Worm (Caenorhabditis elegans) whole organism, L3 larva: ENCODE measurements around the gene fmi-1.

Source experiments
- R02D3.7 ChIP-seq: fragments of 150-350 bp; optimal IDR thresholded peaks from 2 replicates; lab custom pipeline; 2014; ENCODE audit warnings: missing biosample characterization, missing genetic modification characterization
- ZK546.5 ChIP-seq: sonication (generic microtip); optimal IDR thresholded peaks from 2 replicates; lab custom pipeline; 2017; ENCODE audit warnings: missing biosample characterization, missing genetic modification characterization
- aly-2 ChIP-seq: fragments of 150-350 bp; optimal IDR thresholded peaks from 2 replicates; lab custom pipeline; 2014; ENCODE audit warnings: missing biosample characterization, missing genetic modification characterization
- ama-1 ChIP-seq: fragments of 150-350 bp; optimal IDR thresholded peaks from 2 replicates; lab custom pipeline; 2018
- ceh-16 ChIP-seq: sonication (generic microtip); optimal IDR thresholded peaks from 2 replicates; lab custom pipeline; 2017; ENCODE audit warnings: missing biosample characterization, missing genetic modification characterization
- ceh-28 ChIP-seq: fragments of 150-350 bp; optimal IDR thresholded peaks from 2 replicates; lab custom pipeline; 2014; ENCODE audit warnings: missing biosample characterization, missing genetic modification reagents, missing genetic modification characterization
- ceh-82 ChIP-seq: fragments of 150-350 bp; optimal IDR thresholded peaks from 2 replicates; lab custom pipeline; 2014; ENCODE audit warnings: missing biosample characterization, missing genetic modification characterization
- ceh-9 ChIP-seq: sonication (generic microtip); optimal IDR thresholded peaks from 2 replicates; lab custom pipeline; 2018; ENCODE audit warnings: missing biosample characterization, missing genetic modification characterization
- daf-12 ChIP-seq: fragments of 150-350 bp; optimal IDR thresholded peaks from 2 replicates; lab custom pipeline; 2014; ENCODE audit warnings: missing biosample characterization, missing genetic modification reagents, missing genetic modification characterization
- egl-27 ChIP-seq: sonication (generic microtip); optimal IDR thresholded peaks from 4 replicates; lab custom pipeline; 2017; ENCODE audit warnings: missing biosample characterization, missing genetic modification reagents, missing genetic modification characterization
- egl-5 ChIP-seq: fragments of 150-350 bp; optimal IDR thresholded peaks from 2 replicates; lab custom pipeline; 2017; ENCODE audit warnings: missing biosample characterization, missing genetic modification reagents, missing genetic modification characterization, inconsistent platforms
- elt-1 ChIP-seq: fragments of 150-350 bp; optimal IDR thresholded peaks from 2 replicates; lab custom pipeline; 2014; ENCODE audit warnings: missing biosample characterization, missing genetic modification characterization
- elt-2 ChIP-seq: sonication (generic microtip); optimal IDR thresholded peaks from 2 replicates; lab custom pipeline; 2016; ENCODE audit warnings: missing genetic modification reagents, mild to moderate bottlenecking, missing genetic modification characterization, missing compliant biosample characterization
- elt-3 ChIP-seq, 3 experiments: fragments of 150-350 bp in 1 of 3; sonication (generic microtip) in 2 of 3; optimal IDR thresholded peaks; 2 replicates in 2 of 3; 4 replicates in 1 of 3; lab custom pipeline; 2014 to 2017; ENCODE audit warnings: missing biosample characterization in 3 of 3, missing genetic modification characterization in 3 of 3
- eor-1 ChIP-seq, 2 experiments: fragments of 150-350 bp; optimal IDR thresholded peaks; 2 replicates each; lab custom pipeline; 2014 to 2018; ENCODE audit warnings: missing biosample characterization in 2 of 2, missing genetic modification characterization in 2 of 2
- fkh-10 ChIP-seq: sonication (generic microtip); optimal IDR thresholded peaks from 2 replicates; lab custom pipeline; 2017; ENCODE audit warnings: missing biosample characterization, missing genetic modification reagents, missing genetic modification characterization
- fkh-2 ChIP-seq: fragments of 150-350 bp; optimal IDR thresholded peaks from 2 replicates; lab custom pipeline; 2014; ENCODE audit warnings: missing biosample characterization, missing genetic modification reagents, missing genetic modification characterization
- fos-1 ChIP-seq: fragments of 150-350 bp; optimal IDR thresholded peaks from 2 replicates; lab custom pipeline; 2014; ENCODE audit warnings: missing biosample characterization, missing genetic modification characterization
- hmg-11 ChIP-seq: sonication (generic microtip); optimal IDR thresholded peaks from 2 replicates; lab custom pipeline; 2016; ENCODE audit warnings: missing genetic modification characterization, missing compliant biosample characterization
- jun-1 ChIP-seq: fragments of 150-350 bp; optimal IDR thresholded peaks from 2 replicates; lab custom pipeline; 2014; ENCODE audit warnings: missing biosample characterization, missing genetic modification reagents, missing genetic modification characterization
- lin-15B ChIP-seq: fragments of 150-350 bp; optimal IDR thresholded peaks from 2 replicates; lab custom pipeline; 2014; ENCODE audit warnings: missing biosample characterization, missing genetic modification characterization
- lin-39 ChIP-seq: fragments of 150-350 bp; optimal IDR thresholded peaks from 2 replicates; lab custom pipeline; 2018; ENCODE audit warnings: missing biosample characterization, missing genetic modification reagents, missing genetic modification characterization
- lsy-12 ChIP-seq: sonication (generic microtip); optimal IDR thresholded peaks from 2 replicates; lab custom pipeline; 2016; ENCODE audit warnings: mild to moderate bottlenecking, missing genetic modification characterization, missing compliant biosample characterization
- mdl-1 ChIP-seq: fragments of 150-350 bp; optimal IDR thresholded peaks from 2 replicates; lab custom pipeline; 2014; ENCODE audit warnings: missing biosample characterization, missing genetic modification characterization
- mml-1 ChIP-seq: fragments of 150-350 bp; sonication (generic microtip); optimal IDR thresholded peaks from 3 replicates; lab custom pipeline; 2014; ENCODE audit warnings: missing biosample characterization, missing genetic modification characterization
- nfya-1 ChIP-seq: sonication (generic microtip); optimal IDR thresholded peaks from 2 replicates; lab custom pipeline; 2017; ENCODE audit warnings: missing genetic modification characterization, mild to moderate bottlenecking, missing compliant biosample characterization, antibody characterized with exemption, moderate library complexity; ENCODE audit not compliant: insufficient read depth
- nhr-11 ChIP-seq: fragments of 150-350 bp; optimal IDR thresholded peaks from 2 replicates; lab custom pipeline; 2014; ENCODE audit warnings: missing biosample characterization, missing genetic modification characterization
- nhr-12 ChIP-seq: fragments of 150-350 bp; optimal IDR thresholded peaks from 2 replicates; lab custom pipeline; 2014; ENCODE audit warnings: missing biosample characterization, missing genetic modification characterization
- nhr-23 ChIP-seq: fragments of 150-350 bp; optimal IDR thresholded peaks from 2 replicates; lab custom pipeline; 2014; ENCODE audit warnings: missing biosample characterization, missing genetic modification reagents, missing genetic modification characterization
- nhr-237 ChIP-seq: fragments of 150-350 bp; optimal IDR thresholded peaks from 2 replicates; lab custom pipeline; 2014; ENCODE audit warnings: missing biosample characterization, missing genetic modification characterization
- nhr-25 ChIP-seq: sonication (generic microtip); optimal IDR thresholded peaks from 2 replicates; lab custom pipeline; 2017; ENCODE audit warnings: missing biosample characterization, missing genetic modification characterization
- nhr-28 ChIP-seq: fragments of 150-350 bp; optimal IDR thresholded peaks from 2 replicates; lab custom pipeline; 2014; ENCODE audit warnings: missing biosample characterization, missing genetic modification characterization
- nhr-43 ChIP-seq: sonication (generic microtip); optimal IDR thresholded peaks from 2 replicates; lab custom pipeline; 2016; ENCODE audit warnings: mild to moderate bottlenecking, missing genetic modification characterization, missing compliant biosample characterization; ENCODE audit not compliant: poor library complexity, severe bottlenecking
- nhr-67 ChIP-seq: fragments of 150-350 bp; optimal IDR thresholded peaks from 2 replicates; lab custom pipeline; 2014; ENCODE audit warnings: missing biosample characterization, missing genetic modification characterization
- nhr-76 ChIP-seq: fragments of 150-350 bp; sonication (generic microtip); optimal IDR thresholded peaks from 5 replicates; lab custom pipeline; 2014; ENCODE audit warnings: missing biosample characterization, missing genetic modification characterization
- nhr-77 ChIP-seq: fragments of 150-350 bp; optimal IDR thresholded peaks from 2 replicates; lab custom pipeline; 2014; ENCODE audit warnings: missing biosample characterization, missing genetic modification characterization
- pha-4 ChIP-seq: fragments of 150-350 bp; optimal IDR thresholded peaks from 2 replicates; lab custom pipeline; 2014; ENCODE audit warnings: missing biosample characterization, missing genetic modification reagents, missing genetic modification characterization
- pqm-1 ChIP-seq: fragments of 150-350 bp; optimal IDR thresholded peaks from 2 replicates; lab custom pipeline; 2017; ENCODE audit warnings: missing biosample characterization, missing genetic modification characterization, inconsistent platforms
- sea-2 ChIP-seq: fragments of 150-350 bp; sonication (generic microtip); optimal IDR thresholded peaks from 4 replicates; lab custom pipeline; 2014; ENCODE audit warnings: missing biosample characterization, missing genetic modification reagents, missing genetic modification characterization
- skn-1 ChIP-seq: fragments of 150-350 bp; optimal IDR thresholded peaks from 2 replicates; lab custom pipeline; 2014; ENCODE audit warnings: missing biosample characterization, missing genetic modification characterization
- snpc-4 ChIP-seq: fragments of 150-350 bp; optimal IDR thresholded peaks from 2 replicates; lab custom pipeline; 2014; ENCODE audit warnings: missing biosample characterization, missing genetic modification characterization
- tbx-2 ChIP-seq: sonication (generic microtip); optimal IDR thresholded peaks from 2 replicates; lab custom pipeline; 2016; ENCODE audit warnings: mild to moderate bottlenecking, missing genetic modification characterization, missing compliant biosample characterization
- unc-39 ChIP-seq: sonication (generic microtip); optimal IDR thresholded peaks from 4 replicates; lab custom pipeline; 2017; ENCODE audit warnings: missing biosample characterization, missing genetic modification characterization
- unc-62 ChIP-seq: fragments of 150-350 bp; sonication (generic microtip); optimal IDR thresholded peaks from 4 replicates; lab custom pipeline; 2014; ENCODE audit warnings: missing biosample characterization, missing genetic modification reagents, missing genetic modification characterization
- zag-1 ChIP-seq: fragments of 150-350 bp; optimal IDR thresholded peaks from 2 replicates; lab custom pipeline; 2014; ENCODE audit warnings: missing biosample characterization, missing genetic modification characterization
- ztf-11 ChIP-seq: fragments of 150-350 bp; optimal IDR thresholded peaks from 2 replicates; lab custom pipeline; 2014; ENCODE audit warnings: missing biosample characterization, missing genetic modification characterization
- ztf-4 ChIP-seq: fragments of 150-350 bp; optimal IDR thresholded peaks from 2 replicates; lab custom pipeline; 2014; ENCODE audit warnings: missing biosample characterization, missing genetic modification characterization

The fmi-1 gene

DNA sequence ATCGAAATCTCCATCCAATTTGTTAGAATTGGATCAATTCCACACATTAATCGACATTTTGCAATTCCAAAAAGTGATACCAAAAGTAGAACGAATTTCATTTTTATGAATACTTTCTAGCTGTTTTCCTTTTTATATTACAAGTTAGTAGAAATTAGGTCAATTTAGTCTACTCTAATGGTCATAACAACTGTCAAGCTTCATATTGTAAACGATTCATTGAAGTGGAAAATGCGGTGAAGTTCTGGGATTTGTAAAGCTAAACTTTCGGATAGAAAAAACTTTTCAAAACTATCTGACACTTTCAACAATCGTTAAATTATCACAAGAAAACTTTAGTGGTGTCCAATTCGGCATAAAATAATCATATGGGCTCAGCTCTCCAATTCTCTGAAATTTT lies 15.7 kb downstream of the fmi-1 start, which contains the start of gene W07G4.7:
W07G4.7 (minus strand) TSS at position 101 of the 400 bp plus-strand sequence.
- no peak for TF ChIP-seq ceh-9 (tag; lab: Kevin White, UChicago)
- TF ChIP-seq nhr-23 (tag; lab: Kevin White, UChicago) = no peak
- no peak for TF ChIP-seq eor-1 (tag; optimal IDR thresholded peaks at IDR 0.05; lab: Kevin White, UChicago)
- no peak for TF ChIP-seq aly-2
- no peak for TF ChIP-seq pqm-1 (tag; lab: Kevin White, UChicago)
- no peak for TF ChIP-seq fos-1 (tag; lab: Kevin White, UChicago)
- TF ChIP-seq elt-3 (tag; optimal IDR thresholded peaks at IDR 0.05; lab: Kevin White, UChicago) = no peak
- no peak for TF ChIP-seq unc-62
- no peak for TF ChIP-seq elt-2 (tag; lab: Kevin White, UChicago)

DNA sequence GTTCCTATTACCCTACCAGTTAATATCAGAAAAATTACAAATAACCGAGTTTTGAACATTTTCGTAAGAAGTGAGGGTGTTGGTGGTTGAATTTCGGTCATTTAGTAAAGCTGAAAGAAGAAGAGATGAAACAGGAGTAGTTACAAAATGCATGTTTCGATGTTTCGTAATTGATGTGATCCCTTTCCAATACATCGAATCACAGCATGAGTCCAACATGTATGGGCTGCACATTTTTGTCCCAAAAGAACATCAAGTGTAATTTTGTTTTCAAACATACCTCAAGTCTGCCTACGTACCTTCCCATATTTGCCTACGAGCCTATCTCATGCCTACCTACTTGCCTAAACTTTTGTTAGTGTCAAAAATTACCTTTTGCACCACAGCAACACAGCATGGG lies 17.6 kb downstream of the fmi-1 start, which contains the start of gene W07G4.2:
W07G4.2 (minus strand) TSS at position 101 of the 400 bp plus-strand sequence.
- TF ChIP-seq zag-1 (tag; lab: Kevin White, UChicago) (no peak), jun-1 (tag; lab: Kevin White, UChicago) (no peak), nhr-43 (tag; lab: Kevin White, UChicago) (no peak), ceh-28 (tag; lab: Kevin White, UChicago) (no peak), lin-39 (tag; lab: Kevin White, UChicago) (no peak), ztf-11 (tag; lab: Kevin White, UChicago) (no peak), mdl-1 (no peak), snpc-4 (tag; lab: Kevin White, UChicago) (no peak), elt-1 (no peak), nhr-67 (no peak), ceh-16 (tag; lab: Kevin White, UChicago) (no peak)

DNA sequence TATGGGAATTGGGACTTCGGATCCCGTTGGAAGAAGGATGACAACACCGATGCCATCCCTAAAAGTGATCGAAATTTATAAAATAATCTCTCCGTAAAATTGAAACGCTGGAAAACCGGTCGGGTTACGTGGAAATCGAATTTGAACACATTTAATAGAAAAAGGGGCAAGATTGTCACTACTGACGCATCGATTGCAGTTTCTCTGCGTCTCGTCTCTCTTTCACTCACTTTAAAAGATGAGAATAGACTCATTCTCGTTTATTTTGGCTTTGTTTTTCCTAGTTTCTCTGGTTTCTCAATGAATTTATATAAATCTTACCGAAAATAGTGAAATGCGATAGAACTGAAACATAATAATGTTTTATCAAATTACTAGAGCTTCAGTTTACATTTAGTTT lies 22.8 kb downstream of the fmi-1 start, which contains the start of gene scyl-1:
scyl-1 (minus strand) TSS at position 56 of the 400 bp plus-strand sequence.
- no peak for TF ChIP-seq ceh-9 (tag; lab: Kevin White, UChicago)
- no peak for TF ChIP-seq nhr-11
- no peak for TF ChIP-seq nhr-12 (tag; lab: Kevin White, UChicago)
- no peak for TF ChIP-seq ama-1 (lab: Kevin White, UChicago)
- TF ChIP-seq zag-1 (tag; lab: Kevin White, UChicago) = no peak
- TF ChIP-seq egl-5 (tag; lab: Kevin White, UChicago) = no peak
- TF ChIP-seq snpc-4 (tag; lab: Kevin White, UChicago) = peak; percentile 45
- TF ChIP-seq hmg-11 (tag; lab: Kevin White, UChicago) = peak; percentile 87
- no peak for TF ChIP-seq nhr-237 (tag; lab: Kevin White, UChicago)
- TF ChIP-seq elt-1 = peak; percentile 18
- peak; percentile 1 for TF ChIP-seq nhr-77 (tag; lab: Kevin White, UChicago)
- TF ChIP-seq fkh-10 (GFP tag; lab: Kevin White, UChicago) = no peak
- TF ChIP-seq daf-12 (tag; lab: Kevin White, UChicago) = no peak
- TF ChIP-seq pqm-1 (tag; lab: Kevin White, UChicago) = peak; percentile 20
- no peak for TF ChIP-seq ZK546.5 (tag; lab: Kevin White, UChicago)
- TF ChIP-seq eor-1 (tag; optimal IDR thresholded peaks at IDR 0.05; lab: Kevin White, UChicago) = no peak
- no peak for TF ChIP-seq fkh-2 (tag; lab: Kevin White, UChicago)
- peak; percentile 30 for TF ChIP-seq lsy-12 (tag; lab: Kevin White, UChicago)
- peak; percentile 94 for TF ChIP-seq nhr-23 (tag; lab: Kevin White, UChicago)
- peak; percentile 91 for TF ChIP-seq nhr-43 (tag; lab: Kevin White, UChicago)
- peak; percentile 40 for TF ChIP-seq R02D3.7 (tag; lab: Kevin White, UChicago)
- TF ChIP-seq egl-27 (tag; lab: Kevin White, UChicago) = peak; percentile 13
- TF ChIP-seq jun-1 (tag; lab: Kevin White, UChicago) = peak; percentile 62
- peak; percentile 62 for TF ChIP-seq ceh-28 (tag; lab: Kevin White, UChicago)
- TF ChIP-seq mml-1 = no peak
- no peak for TF ChIP-seq ceh-16 (tag; lab: Kevin White, UChicago)
- TF ChIP-seq fos-1 (tag; lab: Kevin White, UChicago) = no peak
- peak; percentile 69 for TF ChIP-seq lin-15B (tag; lab: Kevin White, UChicago)
- peak; percentile 45 for TF ChIP-seq elt-2 (tag; lab: Kevin White, UChicago)
- TF ChIP-seq lin-39 (tag; lab: Kevin White, UChicago) = peak; percentile 26
- TF ChIP-seq tbx-2 = peak; percentile 48
- TF ChIP-seq unc-39 = no peak
- peak; percentile 69 for TF ChIP-seq nhr-25 (tag; lab: Kevin White, UChicago)
- no peak for TF ChIP-seq ceh-82 (tag; lab: Kevin White, UChicago)
- TF ChIP-seq ztf-11 (tag; lab: Kevin White, UChicago) = no peak
- TF ChIP-seq nhr-67 = no peak
- TF ChIP-seq mdl-1 = no peak
- TF ChIP-seq nhr-76 (tag; lab: Kevin White, UChicago) = no peak
- TF ChIP-seq ztf-4 (tag; lab: Kevin White, UChicago) = no peak
- TF ChIP-seq nfya-1 (tag; lab: Kevin White, UChicago) = peak; percentile 74
- TF ChIP-seq elt-3 (tag; optimal IDR thresholded peaks at IDR 0.05; lab: Kevin White, UChicago) = no peak
- peak; percentile 75 for TF ChIP-seq pha-4 (tag; lab: Kevin White, UChicago)
- no peak for TF ChIP-seq nhr-28 (tag; lab: Kevin White, UChicago)
- TF ChIP-seq sea-2 (GFP tag; lab: Kevin White, UChicago) = no peak
- TF ChIP-seq aly-2 = no peak
- no peak for TF ChIP-seq skn-1 (tag; lab: Kevin White, UChicago)
- TF ChIP-seq unc-62 = no peak
- TF ChIP-seq, all 47 proteins: peak for 19
